Fruit fly (Drosophila melanogaster): ENCODE results near the gene CG12259.
"Not testable (repeated sequence)": the region's sequence is repeated elsewhere in the genome, so short reads cannot be mapped to it uniquely, and the experiment has no call there.

DNA sequence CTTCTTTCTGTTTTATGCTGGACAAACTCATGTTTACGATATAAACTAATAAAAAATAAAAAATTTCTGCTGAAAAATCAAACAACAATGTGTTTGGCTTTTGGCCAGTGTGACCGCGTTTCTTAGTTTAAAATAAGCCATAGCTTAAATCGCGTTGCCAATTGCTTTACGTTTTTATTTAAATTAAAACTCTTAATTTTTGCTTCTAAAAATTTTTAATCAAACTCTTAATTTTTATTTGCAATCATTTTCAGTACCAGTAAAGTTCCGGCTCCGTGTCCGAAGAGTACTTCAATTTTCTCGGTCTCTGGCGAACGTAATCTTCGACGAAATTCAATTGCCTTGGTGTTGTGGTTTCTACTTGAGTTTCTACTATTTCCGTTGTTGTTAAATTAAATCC, 38.3 kb upstream of the CG12259 start, which contains the start of the genes CG42487 and CG4884:
- TF ChIP-seq EcR (GFP tag; optimal IDR thresholded peaks at IDR 0.05); CG10348 (GFP tag; IDR thresholded peaks at IDR 0.05); CG12605 (GFP tag; IDR thresholded peaks at IDR 0.05); CG8159 (tag; optimal IDR thresholded peaks at IDR 0.05); Pif1A (GFP tag; optimal IDR thresholded peaks at IDR 0.05); CG9948 (tag; optimal IDR thresholded peaks at IDR 0.05); CG8301 (tag; optimal IDR thresholded peaks at IDR 0.05); CG32121 (GFP tag; IDR thresholded peaks at IDR 0.05); D1 (tag; optimal IDR thresholded peaks at IDR 0.05): not testable (repeated sequence)
